Worm (Caenorhabditis elegans) whole organism, L1 larva: ENCODE results near the gene K02E2.1.

Experiments used
- ceh-82 ChIP-seq, 3 experiments: fragments of 150-350 bp in 1 of 3; sonication (generic microtip) in 2 of 3; optimal IDR thresholded peaks; 2 replicates each; lab custom pipeline; 2014 to 2017; ENCODE audit warnings: missing biosample characterization in 3 of 3, missing genetic modification characterization in 3 of 3
- elt-3 ChIP-seq, 6 experiments: fragments of 150-350 bp in 1 of 6; sonication (generic microtip); optimal IDR thresholded peaks; 2 replicates each; lab custom pipeline; 2017 to 2018; ENCODE audit warnings: missing biosample characterization in 6 of 6, missing genetic modification characterization in 6 of 6, inconsistent platforms in 1 of 6
- mdl-1 ChIP-seq, 2 experiments: fragments of 150-350 bp; optimal IDR thresholded peaks; 2 replicates each; lab custom pipeline; 2014 to 2017; ENCODE audit warnings: missing biosample characterization in 2 of 2, missing genetic modification characterization in 2 of 2, inconsistent platforms in 1 of 2
- nhr-11 ChIP-seq: fragments of 150-350 bp; optimal IDR thresholded peaks from 2 replicates; lab custom pipeline; 2014; ENCODE audit warnings: missing biosample characterization, missing genetic modification characterization

ce11 chrV:20375236-20375635 is 23.9 kb downstream of the K02E2.1 start, which contains the start of gene ins-35:
- TF ChIP-seq ceh-82 (tag; optimal IDR thresholded peaks at IDR 0.05; lab: Kevin White, UChicago) (no peak), nhr-11 (tag; lab: Kevin White, UChicago) (no peak), mdl-1 (tag; optimal IDR thresholded peaks at IDR 0.05; lab: Kevin White, UChicago) (no peak), elt-3 (tag; optimal IDR thresholded peaks at IDR 0.05; lab: Kevin White, UChicago) (no peak)
